Worm (Caenorhabditis elegans): ENCODE data around the gene srw-143.

srw-143 gene

DNA sequence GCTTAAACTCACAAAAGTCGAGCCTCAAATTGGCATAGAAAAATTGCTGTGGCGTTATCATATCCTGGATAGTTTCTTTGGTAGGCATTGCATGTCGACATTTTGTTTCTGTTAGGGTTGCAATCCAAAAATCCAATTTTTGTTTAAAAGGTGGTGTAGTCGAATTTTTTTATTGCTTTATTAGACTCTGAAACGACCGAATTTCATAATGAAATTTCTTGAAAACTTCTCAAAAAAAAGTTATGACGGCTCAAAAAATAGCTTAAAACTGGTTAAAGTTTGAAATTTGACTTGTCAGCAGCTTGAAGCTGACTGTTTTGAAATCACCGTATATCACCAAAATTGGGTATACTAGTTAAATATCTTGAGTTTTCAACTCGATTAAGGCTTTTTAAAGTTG lies at the start of gene srw-143:
TSS of gene srw-143 (minus strand) at position 101 of the 400 bp plus-strand sequence.
- TF ChIP-seq peb-1 (tag; optimal IDR thresholded peaks at IDR 0.05) (no peak), nhr-10 (tag; optimal IDR thresholded peaks at IDR 0.05) (no peak), unc-55 (GFP tag; optimal IDR thresholded peaks at IDR 0.05) (no peak), nhr-21 (tag; optimal IDR thresholded peaks at IDR 0.05) (no peak), R02D3.7 (tag; optimal IDR thresholded peaks at IDR 0.05) (no peak), nhr-11 (tag; optimal IDR thresholded peaks at IDR 0.05) (no peak), ZK546.5 (tag; optimal IDR thresholded peaks at IDR 0.05) (no peak), Y55F3AM.14 (GFP tag; optimal IDR thresholded peaks at IDR 0.05) (no peak), F13H6.1 (tag; optimal IDR thresholded peaks at IDR 0.05) (no peak), ceh-82 (tag; optimal IDR thresholded peaks at IDR 0.05) (no peak), unc-62 (GFP tag; optimal IDR thresholded peaks at IDR 0.05) (no peak), aly-2 (tag; optimal IDR thresholded peaks at IDR 0.05) (no peak), nhr-6 (tag; optimal IDR thresholded peaks at IDR 0.05) (no peak), elt-3 (tag; optimal IDR thresholded peaks at IDR 0.05) (no peak), sem-4 (tag; optimal IDR thresholded peaks at IDR 0.05) (no peak), ceh-16 (tag; optimal IDR thresholded peaks at IDR 0.05) (no peak), dmd-4 (tag; optimal IDR thresholded peaks at IDR 0.05) (no peak), ama-1 (optimal IDR thresholded peaks at IDR 0.05) (no peak), snpc-4 (tag; optimal IDR thresholded peaks at IDR 0.05) (no peak)

DNA sequence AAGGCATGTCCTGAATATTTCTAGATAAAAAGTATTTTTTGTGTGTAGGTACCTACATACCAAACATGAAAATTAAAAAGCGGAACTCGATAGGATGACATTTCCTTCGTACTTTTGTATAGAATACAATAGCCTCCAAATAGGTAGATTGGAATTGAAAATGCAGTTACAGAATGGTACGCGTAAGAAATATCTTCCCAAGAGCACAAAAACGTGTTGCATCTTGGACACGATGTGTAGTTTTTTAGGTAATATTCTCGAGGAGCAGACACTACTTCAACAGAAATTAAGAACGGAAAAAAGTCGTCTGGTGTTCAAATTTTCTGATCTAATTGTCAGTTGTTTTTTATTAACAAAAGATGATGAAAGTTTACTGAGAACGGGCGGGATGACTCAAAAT lies 46.1 kb upstream of the srw-143 start, which contains the start of gene srh-85:
TSS of gene srh-85 (minus strand) at position 101 of the 400 bp plus-strand sequence.
- TF ChIP-seq sma-9 (GFP tag; optimal IDR thresholded peaks at IDR 0.05) (no peak), sma-9 (tag; optimal IDR thresholded peaks at IDR 0.05) (no peak), nhr-10 (tag; optimal IDR thresholded peaks at IDR 0.05) (no peak), ceh-82 (tag; optimal IDR thresholded peaks at IDR 0.05) (no peak), nhr-11 (tag; optimal IDR thresholded peaks at IDR 0.05) (no peak)

DNA sequence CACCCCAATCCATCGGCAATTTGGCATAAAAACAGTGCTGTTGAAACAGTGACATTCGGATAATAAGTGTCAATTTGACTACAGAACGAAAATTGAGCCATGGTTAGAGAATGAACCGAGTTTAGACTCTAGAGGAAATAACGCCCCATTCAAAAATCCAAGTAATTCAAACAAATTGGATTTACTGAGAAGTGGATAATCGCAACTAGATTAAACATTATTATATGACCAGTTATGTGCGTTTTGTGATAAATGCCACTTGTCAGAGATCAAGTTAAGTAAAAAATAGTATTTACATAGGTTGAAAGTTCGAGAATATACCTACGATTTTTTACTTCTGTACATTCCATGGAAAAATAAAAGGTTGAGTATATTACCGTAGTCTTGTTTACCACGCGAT lies 44.0 kb upstream of the srw-143 start, which contains the start of gene srw-139:
TSS of gene srw-139 (minus strand) at position 101 of the 400 bp plus-strand sequence.
- TF ChIP-seq aly-2 (tag; optimal IDR thresholded peaks at IDR 0.05) (no peak), nhr-237 (tag; optimal IDR thresholded peaks at IDR 0.05) (no peak), nhr-77 (tag; optimal IDR thresholded peaks at IDR 0.05) (no peak), gmeb-1 (tag; optimal IDR thresholded peaks at IDR 0.05) (no peak)

DNA sequence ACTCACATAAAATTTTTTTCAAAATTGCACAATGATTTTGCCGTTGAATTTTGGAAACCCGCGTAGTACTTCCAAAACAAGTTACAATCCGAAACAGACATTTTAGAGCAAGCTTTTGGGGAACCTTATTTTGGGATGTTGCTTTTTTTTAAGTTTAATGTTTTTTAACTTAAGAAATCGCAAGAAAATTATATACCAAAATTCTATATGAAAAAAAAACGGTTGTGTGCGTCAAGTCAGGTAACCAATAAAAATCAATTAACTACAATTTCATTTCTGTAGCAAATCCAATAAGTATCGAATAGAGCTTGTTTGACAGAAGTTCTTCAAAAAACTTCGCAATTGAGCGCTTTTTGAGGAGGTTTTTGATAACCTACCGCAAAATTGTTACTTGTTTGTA lies 42.0 kb upstream of the srw-143 start, which contains the start of gene srw-117:
TSS of gene srw-117 (minus strand) at position 101 of the 400 bp plus-strand sequence.
- TF ChIP-seq mab-5 (tag; optimal IDR thresholded peaks at IDR 0.05) (no peak), mbf-1 (tag; optimal IDR thresholded peaks at IDR 0.05) (no peak), sem-4 (tag; optimal IDR thresholded peaks at IDR 0.05) (no peak)

DNA sequence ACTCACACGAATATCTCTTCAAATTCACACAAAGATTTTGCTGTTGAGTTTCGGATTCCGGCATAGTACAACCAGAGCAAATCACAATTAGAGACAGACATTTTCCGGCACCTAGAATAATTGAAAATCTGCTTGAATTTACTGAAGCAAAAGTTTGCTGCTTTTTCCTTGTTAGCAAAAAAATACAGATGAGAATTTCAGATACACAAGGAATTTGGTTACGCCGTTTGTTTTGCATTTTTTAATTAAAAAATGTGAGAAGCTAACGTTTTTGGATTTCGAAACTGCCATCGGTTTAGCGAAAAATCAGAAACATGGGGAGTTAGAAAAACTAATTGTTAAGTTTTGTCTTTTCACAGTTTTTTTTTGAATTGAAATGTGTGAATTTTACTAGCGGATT lies 38.7 kb upstream of the srw-143 start, which contains the start of gene srw-118:
TSS of gene srw-118 (minus strand) at position 101 of the 400 bp plus-strand sequence.
- TF ChIP-seq sma-9 (GFP tag; optimal IDR thresholded peaks at IDR 0.05) (no peak), sma-9 (tag; optimal IDR thresholded peaks at IDR 0.05) (no peak), lin-11 (tag; optimal IDR thresholded peaks at IDR 0.05) (no peak), mdl-1 (tag; optimal IDR thresholded peaks at IDR 0.05) (no peak), nhr-77 (tag; optimal IDR thresholded peaks at IDR 0.05) (no peak), ama-1 (optimal IDR thresholded peaks at IDR 0.05) (no peak), nhr-21 (tag; optimal IDR thresholded peaks at IDR 0.05) (no peak), elt-1 (tag; optimal IDR thresholded peaks at IDR 0.05) (no peak), unc-39 (tag; optimal IDR thresholded peaks at IDR 0.05) (no peak), nhr-23 (tag; optimal IDR thresholded peaks at IDR 0.05) (no peak), ceh-82 (tag; optimal IDR thresholded peaks at IDR 0.05) (no peak), gmeb-1 (tag; optimal IDR thresholded peaks at IDR 0.05) (no peak), dmd-4 (tag; optimal IDR thresholded peaks at IDR 0.05) (no peak), skn-1 (tag; optimal IDR thresholded peaks at IDR 0.05) (no peak), ztf-11 (tag; optimal IDR thresholded peaks at IDR 0.05) (no peak), nhr-237 (tag; optimal IDR thresholded peaks at IDR 0.05) (no peak), R02D3.7 (tag; optimal IDR thresholded peaks at IDR 0.05) (no peak), unc-55 (GFP tag; optimal IDR thresholded peaks at IDR 0.05) (no peak), mbf-1 (tag; optimal IDR thresholded peaks at IDR 0.05) (no peak), sem-4 (tag; optimal IDR thresholded peaks at IDR 0.05) (no peak), ZK546.5 (tag; optimal IDR thresholded peaks at IDR 0.05) (no peak)

DNA sequence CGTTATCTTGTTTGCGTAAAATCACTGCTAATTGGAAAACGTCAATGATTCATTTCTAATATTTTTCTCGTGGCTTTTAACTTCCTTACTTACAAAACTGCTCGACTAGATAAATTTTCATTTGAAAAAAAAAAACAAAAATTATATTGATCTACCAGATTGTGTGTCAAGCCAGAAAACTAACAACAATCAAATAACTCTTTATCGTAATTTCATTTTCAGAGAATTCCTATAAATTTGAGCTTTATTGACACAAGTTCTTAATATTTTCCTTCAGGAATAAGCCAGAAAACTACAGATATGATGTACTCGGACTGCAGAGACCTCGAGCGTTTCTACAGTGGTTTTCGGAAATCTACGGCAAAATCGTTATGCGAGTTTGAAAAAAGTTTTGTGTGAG lies 35.0 kb upstream of the srw-143 start, which contains the start of gene srw-124:
TSS of gene srw-124 (plus strand) at position 301 of the 400 bp plus-strand sequence.
- TF ChIP-seq sma-3 (GFP tag; optimal IDR thresholded peaks at IDR 0.05) (no peak), C34F6.9 (tag; optimal IDR thresholded peaks at IDR 0.05) (no peak), egl-27 (tag; optimal IDR thresholded peaks at IDR 0.05) (no peak), ztf-1 (GFP tag; conservative IDR thresholded peaks at IDR 0.05) (no peak), lin-13 (GFP tag; optimal IDR thresholded peaks at IDR 0.05) (no peak), dmd-4 (tag; optimal IDR thresholded peaks at IDR 0.05) (no peak), sma-9 (GFP tag; optimal IDR thresholded peaks at IDR 0.05) (no peak), sma-9 (tag; optimal IDR thresholded peaks at IDR 0.05) (no peak), nhr-129 (tag; optimal IDR thresholded peaks at IDR 0.05) (no peak), gmeb-1 (tag; optimal IDR thresholded peaks at IDR 0.05) (no peak), peb-1 (tag; optimal IDR thresholded peaks at IDR 0.05) (no peak), lin-11 (tag; optimal IDR thresholded peaks at IDR 0.05) (no peak), skn-1 (tag; optimal IDR thresholded peaks at IDR 0.05) (no peak), ceh-82 (tag; optimal IDR thresholded peaks at IDR 0.05) (no peak), sem-4 (tag; optimal IDR thresholded peaks at IDR 0.05) (no peak), nhr-10 (tag; optimal IDR thresholded peaks at IDR 0.05) (no peak), nhr-21 (tag; optimal IDR thresholded peaks at IDR 0.05) (no peak), mab-5 (tag; optimal IDR thresholded peaks at IDR 0.05) (no peak), ZK546.5 (tag; optimal IDR thresholded peaks at IDR 0.05) (no peak), nhr-11 (tag; optimal IDR thresholded peaks at IDR 0.05) (no peak)

All from whole organism, L2 larva.